Fruit fly (Drosophila melanogaster): ENCODE data around the gene CG42464.

CG42464 gene

DNA sequence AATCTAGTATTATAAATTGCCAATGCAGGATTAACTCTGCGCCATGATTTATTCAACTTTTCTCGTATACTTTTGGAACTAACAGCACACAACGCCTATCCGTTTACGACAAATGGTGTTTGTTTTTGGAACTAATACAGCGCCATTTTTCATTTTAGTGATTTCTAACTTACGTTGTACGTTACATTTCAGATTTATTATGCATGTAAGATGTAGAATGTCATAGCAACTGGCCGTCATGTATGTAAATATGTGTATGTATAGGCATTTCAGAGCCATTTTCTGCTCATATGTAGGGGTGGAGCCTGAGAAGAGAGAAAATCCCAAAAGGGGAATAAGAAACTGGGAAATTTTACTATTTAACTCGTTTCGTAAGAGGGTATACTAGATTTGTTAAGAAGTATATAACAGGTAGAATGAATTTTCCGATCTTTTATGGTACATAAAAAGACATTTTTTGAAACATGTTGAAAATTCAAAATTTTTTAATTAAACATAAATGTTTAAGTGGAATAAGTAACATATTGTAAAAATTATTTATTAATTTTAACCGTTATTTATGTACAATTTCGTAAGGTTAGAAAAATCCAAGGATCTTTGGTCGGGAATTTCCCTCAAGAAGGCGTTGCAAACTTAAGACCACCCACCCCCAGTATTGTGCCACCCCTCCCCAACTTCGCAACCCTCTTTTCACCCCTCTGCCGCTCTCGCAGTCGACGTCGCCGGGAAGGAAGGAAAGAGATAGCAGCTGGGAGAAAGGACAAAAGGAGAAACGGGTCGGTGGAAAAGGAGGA, 41.7 kb upstream of the CG42464 start (continued):
- peak; percentile 73; the same call in 1 of the 3 replicates for TF ChIP-seq CG2199 (GFP tag; IDR thresholded peaks at IDR 0.05)
- 0 out of 3 replicates have a peak, but pooled peaks have one; percentile 47 for TF ChIP-seq CG17361 (GFP tag; IDR thresholded peaks at IDR 0.05)
- TF ChIP-seq lov (optimal IDR thresholded peaks at IDR 0.05), result no peak
- TF ChIP-seq lov (GFP tag; IDR thresholded peaks at IDR 0.05), result no peak
- peak; percentile 21 for TF ChIP-seq CG8089 (GFP tag; optimal IDR thresholded peaks at IDR 0.05)
- peak; percentile 54 for TF ChIP-seq kay (GFP tag; optimal IDR thresholded peaks at IDR 0.05)
- peak; percentile 30 for TF ChIP-seq gfzf (GFP tag; optimal IDR thresholded peaks at IDR 0.05)
- peak; percentile 60; the same call in 1 of the 3 replicates for TF ChIP-seq CG11695 (GFP tag; IDR thresholded peaks at IDR 0.05)
- TF ChIP-seq CG13624 (GFP tag; optimal IDR thresholded peaks at IDR 0.05), result peak; percentile 70
- TF ChIP-seq Optix (GFP tag; IDR thresholded peaks at IDR 0.05), result peak; percentile 61; the same call in 2 of the 3 replicates
- TF ChIP-seq gce (GFP tag; IDR thresholded peaks at IDR 0.05), result peak; percentile 53; the same call in 1 of the 3 replicates
- TF ChIP-seq dati (GFP tag; IDR thresholded peaks at IDR 0.05), result no peak
- TF ChIP-seq lbe (GFP tag; optimal IDR thresholded peaks at IDR 0.05), result peak; percentile 34
- TF ChIP-seq CG3163 (GFP tag; optimal IDR thresholded peaks at IDR 0.05), result peak; percentile 89
- peak; percentile 73 for TF ChIP-seq pum (GFP tag; optimal IDR thresholded peaks at IDR 0.05)
- TF ChIP-seq CG17912 (GFP tag; optimal IDR thresholded peaks at IDR 0.05), result peak; percentile 45
- TF ChIP-seq sc (optimal IDR thresholded peaks at IDR 0.05), result no peak
- TF ChIP-seq sc (GFP tag; optimal IDR thresholded peaks at IDR 0.05), result no peak
- TF ChIP-seq CG12769 (tag; optimal IDR thresholded peaks at IDR 0.05), result peak; percentile 78
- peak; percentile 39; the same call in 1 of the 2 replicates for TF ChIP-seq ranshi (GFP tag; IDR thresholded peaks at IDR 0.05)
- TF ChIP-seq CG12391 (tag; optimal IDR thresholded peaks at IDR 0.05), result peak; percentile 40
- peak; percentile 51; the same call in 1 of the 2 replicates for TF ChIP-seq CG17328 (GFP tag; IDR thresholded peaks at IDR 0.05)
- peak; percentile 12 for TF ChIP-seq CG13424 (tag; optimal IDR thresholded peaks at IDR 0.05)
- no peak for TF ChIP-seq TFAM (GFP tag; optimal IDR thresholded peaks at IDR 0.05)
- no peak for TF ChIP-seq CG3407 (GFP tag; optimal IDR thresholded peaks at IDR 0.05)
- TF ChIP-seq Hr51 (GFP tag; optimal IDR thresholded peaks at IDR 0.05), result peak in 1 of 2 experiments; percentile 19
- TF ChIP-seq chif (GFP tag; optimal IDR thresholded peaks at IDR 0.05), result peak in 1 of 2 experiments; percentile 64
- no peak for TF ChIP-seq Lim3 (GFP tag; IDR thresholded peaks at IDR 0.05)
- peak; percentile 15; the same call in 1 of the 2 replicates for TF ChIP-seq onecut (GFP tag; IDR thresholded peaks at IDR 0.05)
- TF ChIP-seq HmgZ (tag; optimal IDR thresholded peaks at IDR 0.05), result peak; percentile 92
- peak; percentile 83 for TF ChIP-seq phol (tag; optimal IDR thresholded peaks at IDR 0.05)
- peak; percentile 80 for TF ChIP-seq CG32767 (GFP tag; IDR thresholded peaks at IDR 0.05)
- peak; percentile 31 for TF ChIP-seq pzg (GFP tag; optimal IDR thresholded peaks at IDR 0.05)
- no peak for TF ChIP-seq Usf (GFP tag; optimal IDR thresholded peaks at IDR 0.05)
- TF ChIP-seq CG16863 (GFP tag; optimal IDR thresholded peaks at IDR 0.05), result peak; percentile 59
- TF ChIP-seq CG15696 (tag; optimal IDR thresholded peaks at IDR 0.05), result peak; percentile 84
- TF ChIP-seq CG32532 (GFP tag; IDR thresholded peaks at IDR 0.05), result peak; percentile 83
- TF ChIP-seq HmgD (GFP tag; optimal IDR thresholded peaks at IDR 0.05), result peak; percentile 75
- 0 out of 4 replicates have a peak, but pooled peaks have one; percentile 12 for TF ChIP-seq Gug (GFP tag; IDR thresholded peaks at IDR 0.05)
- peak; percentile 93 for TF ChIP-seq Ets65A (GFP tag)
- peak; percentile 40 for TF ChIP-seq dm (GFP tag; optimal IDR thresholded peaks at IDR 0.05)
- TF ChIP-seq Hsf (GFP tag; optimal IDR thresholded peaks at IDR 0.05), result peak; percentile 80
- TF ChIP-seq sob (GFP tag; IDR thresholded peaks at IDR 0.05), result peak; percentile 74
- TF ChIP-seq CG4404 (GFP tag; IDR thresholded peaks at IDR 0.05), result no peak
- no peak for TF ChIP-seq CG8944 (GFP tag; optimal IDR thresholded peaks at IDR 0.05)
- TF ChIP-seq abd-A (tag; optimal IDR thresholded peaks at IDR 0.05), result peak; percentile 72
- TF ChIP-seq H2.0 (GFP tag; IDR thresholded peaks at IDR 0.05), result no peak
- TF ChIP-seq Rfx (GFP tag; IDR thresholded peaks at IDR 0.05), result peak; percentile 70
- peak; percentile 45 for TF ChIP-seq dmrt11E (tag; optimal IDR thresholded peaks at IDR 0.05)
- peak; percentile 48; the same call in 1 of the 2 replicates for TF ChIP-seq NFAT (GFP tag; IDR thresholded peaks at IDR 0.05)

Measured in whole organism, embryonic.